Worm (Caenorhabditis elegans) whole organism, L4 larva: ENCODE data around the gene F42F12.3.

Experiments
- Y48G9A.11 ChIP-seq: fragments of 200-800 bp; sonication (Bioruptor generic); IDR thresholded peaks from 2 replicates; pipeline ENCODE4 v1.3.6; 2022; ENCODE audit warnings: missing genetic modification reagents, missing genetic modification characterization, missing compliant biosample characterization
- ZK337.2 ChIP-seq: fragments of 200-800 bp; sonication (Bioruptor generic); IDR thresholded peaks from 2 replicates; pipeline ENCODE4 v1.3.6; 2022; ENCODE audit warnings: missing genetic modification reagents, missing genetic modification characterization, missing compliant biosample characterization
- aha-1 ChIP-seq: fragments of 150-350 bp; peaks from one replicate; lab custom pipeline; 2014; ENCODE audit warnings: missing biosample characterization, missing genetic modification characterization
- aly-2 ChIP-seq: sonication (generic microtip); optimal IDR thresholded peaks from 2 replicates; lab custom pipeline; 2018; ENCODE audit warnings: missing biosample characterization, missing genetic modification characterization
- arid-1 ChIP-seq: fragments of 200-800 bp; sonication (Bioruptor generic); conservative IDR thresholded peaks from 2 replicates; pipeline ENCODE4 v1.3.6; 2022; ENCODE audit warnings: missing genetic modification reagents, missing genetic modification characterization, missing compliant biosample characterization
- attf-4 ChIP-seq: sonication (generic microtip); optimal IDR thresholded peaks from 3 replicates; lab custom pipeline; 2017; ENCODE audit warnings: missing biosample characterization, missing genetic modification characterization
- ceh-20 ChIP-seq: fragments of 200-800 bp; sonication (Bioruptor generic); IDR thresholded peaks from 2 replicates; pipeline ENCODE4 v1.3.6; 2022; ENCODE audit warnings: missing genetic modification reagents, missing genetic modification characterization, missing compliant biosample characterization
- ceh-28 ChIP-seq: fragments of 150-350 bp; optimal IDR thresholded peaks from 2 replicates; lab custom pipeline; 2014; ENCODE audit warnings: missing biosample characterization, missing genetic modification reagents, missing genetic modification characterization
- ceh-32 ChIP-seq: sonication (generic microtip); optimal IDR thresholded peaks from 2 replicates; lab custom pipeline; 2016; ENCODE audit warnings: mild to moderate bottlenecking, missing genetic modification characterization, missing compliant biosample characterization; ENCODE audit not compliant: poor library complexity
- ceh-82 ChIP-seq: sonication (generic microtip); optimal IDR thresholded peaks from 2 replicates; lab custom pipeline; 2017; ENCODE audit warnings: missing biosample characterization, missing genetic modification characterization
- dmd-8 ChIP-seq: fragments of 200-800 bp; sonication (Bioruptor generic); IDR thresholded peaks from 2 replicates; pipeline ENCODE4 v1.3.6; 2022; ENCODE audit warnings: missing genetic modification characterization, missing compliant biosample characterization
- dmd-9 ChIP-seq: fragments of 200-800 bp; sonication (Bioruptor generic); IDR thresholded peaks from 2 replicates; pipeline ENCODE4 v1.3.6; 2022; ENCODE audit warnings: missing genetic modification reagents, missing genetic modification characterization, missing compliant biosample characterization
- dve-1 ChIP-seq: sonication (generic microtip); optimal IDR thresholded peaks from 2 replicates; lab custom pipeline; 2017; ENCODE audit warnings: antibody characterized with exemption, mild to moderate bottlenecking, missing genetic modification characterization, missing compliant biosample characterization; ENCODE audit not compliant: insufficient read depth
- fkh-10 ChIP-seq: fragments of 150-350 bp; optimal IDR thresholded peaks from 2 replicates; lab custom pipeline; 2014; ENCODE audit warnings: missing biosample characterization, missing genetic modification reagents, missing genetic modification characterization
- hmg-1.1 ChIP-seq: fragments of 200-800 bp; sonication (Bioruptor generic); IDR thresholded peaks from 2 replicates; pipeline ENCODE4 v1.3.6; 2022; ENCODE audit warnings: missing genetic modification reagents, missing genetic modification characterization, missing compliant biosample characterization
- jun-1 ChIP-seq: fragments of 150-350 bp; optimal IDR thresholded peaks from 2 replicates; lab custom pipeline; 2014; ENCODE audit warnings: missing biosample characterization, missing genetic modification reagents, missing genetic modification characterization
- lim-7 ChIP-seq: fragments of 200-800 bp; sonication (Bioruptor generic); IDR thresholded peaks from 2 replicates; pipeline ENCODE4 v1.3.6; 2022; ENCODE audit warnings: missing genetic modification characterization, missing compliant biosample characterization
- lin-29 ChIP-seq: fragments of 200-800 bp; sonication (Bioruptor generic); IDR thresholded peaks from 2 replicates; pipeline ENCODE4 v1.3.6; 2022; ENCODE audit warnings: missing genetic modification reagents, missing genetic modification characterization, missing compliant biosample characterization
- lir-3 ChIP-seq: sonication (generic microtip); optimal IDR thresholded peaks from 2 replicates; lab custom pipeline; 2016; ENCODE audit warnings: mild to moderate bottlenecking, missing genetic modification characterization, missing compliant biosample characterization
- lsy-2 ChIP-seq, 2 experiments: fragments of 150-350 bp in 1 of 2; sonication (generic microtip) in 1 of 2; optimal IDR thresholded peaks; 2 replicates each; lab custom pipeline; 2014 to 2017; ENCODE audit warnings: missing biosample characterization in 2 of 2, missing genetic modification characterization in 2 of 2
- madf-5 ChIP-seq, 2 experiments: fragments of 200-800 bp; sonication (Bioruptor generic); IDR thresholded peaks; 2 replicates each; pipeline ENCODE4 v1.3.6; 2022; ENCODE audit warnings: missing compliant biosample characterization in 2 of 2, missing genetic modification characterization in 2 of 2
- mes-2 ChIP-seq: sonication (generic microtip); optimal IDR thresholded peaks from 2 replicates; lab custom pipeline; 2016; ENCODE audit warnings: missing genotype, mild to moderate bottlenecking, missing genetic modification characterization, missing compliant biosample characterization; ENCODE audit not compliant: poor library complexity, severe bottlenecking
- nhr-102 ChIP-seq: sonication (generic microtip); optimal IDR thresholded peaks from 2 replicates; lab custom pipeline; 2016; ENCODE audit warnings: mild to moderate bottlenecking, missing genetic modification characterization, moderate library complexity, missing compliant biosample characterization
- nhr-237 ChIP-seq: sonication (generic microtip); optimal IDR thresholded peaks from 2 replicates; lab custom pipeline; 2017; ENCODE audit warnings: missing biosample characterization, missing genetic modification characterization
- nhr-41 ChIP-seq: fragments of 200-800 bp; sonication (Bioruptor generic); IDR thresholded peaks from 2 replicates; pipeline ENCODE4 v1.3.6; 2022; ENCODE audit warnings: missing genetic modification reagents, missing genetic modification characterization, missing compliant biosample characterization
- nhr-6 ChIP-seq: fragments of 150-350 bp; optimal IDR thresholded peaks from 2 replicates; lab custom pipeline; 2014; ENCODE audit warnings: missing biosample characterization, missing genetic modification characterization
- saeg-2 ChIP-seq: fragments of 200-800 bp; sonication (Bioruptor generic); IDR thresholded peaks from 2 replicates; pipeline ENCODE4 v1.3.6; 2022; ENCODE audit warnings: missing genetic modification reagents, missing genetic modification characterization, missing compliant biosample characterization
- skn-1 ChIP-seq: fragments of 150-350 bp; optimal IDR thresholded peaks from 2 replicates; lab custom pipeline; 2014; ENCODE audit warnings: missing biosample characterization, missing genetic modification characterization
- spr-3 ChIP-seq: fragments of 200-800 bp; sonication (Bioruptor generic); optimal IDR thresholded peaks from 2 replicates; lab custom pipeline; 2018; ENCODE audit warnings: mild to moderate bottlenecking, missing genetic modification characterization, missing compliant biosample characterization
- unc-39 ChIP-seq: sonication (generic microtip); optimal IDR thresholded peaks from 2 replicates; lab custom pipeline; 2017; ENCODE audit warnings: missing biosample characterization, missing genetic modification characterization
- zfp-2 ChIP-seq: sonication (generic microtip); optimal IDR thresholded peaks from 2 replicates; lab custom pipeline; 2016; ENCODE audit warnings: mild to moderate bottlenecking, missing genetic modification characterization, missing compliant biosample characterization
- zip-11 ChIP-seq: fragments of 200-800 bp; sonication (Bioruptor generic); IDR thresholded peaks from 2 replicates; pipeline ENCODE4 v1.3.6; 2022; ENCODE audit warnings: missing genetic modification characterization, missing compliant biosample characterization
- zip-2 ChIP-seq: fragments of 150-350 bp; optimal IDR thresholded peaks from 2 replicates; lab custom pipeline; 2014; ENCODE audit warnings: missing biosample characterization, missing genetic modification characterization

F42F12.3 gene

ce11 chrX:12393786-12394308 is 43.5 kb downstream of the F42F12.3 start, which contains the start of gene F17E5.2 (continued):
- no peak for TF ChIP-seq lin-29 (GFP tag; lab: Robert Waterston, UW)
- no peak for TF ChIP-seq aly-2 (tag; lab: Kevin White, UChicago)
- peak; percentile 68 for TF ChIP-seq jun-1
- TF ChIP-seq dve-1, result peak; percentile 98
- no peak for TF ChIP-seq ceh-28 (tag; lab: Kevin White, UChicago)
- TF ChIP-seq nhr-237 (tag; lab: Kevin White, UChicago), result peak; percentile 15
- TF ChIP-seq lsy-2 (tag; optimal IDR thresholded peaks at IDR 0.05; lab: Kevin White, UChicago), result peak; percentile 55 to 94
- no peak for TF ChIP-seq zfp-2
- TF ChIP-seq dmd-9, result peak; percentile 62; the same call in 1 of the 2 replicates
- TF ChIP-seq arid-1, result 0 out of 2 replicates have a peak, but pooled peaks have one; percentile 60
- peak; percentile 73 for TF ChIP-seq ceh-20 (GFP tag; lab: Robert Waterston, UW)
- TF ChIP-seq nhr-41 (GFP tag; lab: Robert Waterston, UW), result peak; percentile 46; the same call in 1 of the 2 replicates
- TF ChIP-seq nhr-6 (tag; lab: Kevin White, UChicago), result peak; percentile 92
- TF ChIP-seq attf-4, result no peak
- TF ChIP-seq spr-3 (GFP tag; lab: Kevin White, UChicago), result no peak
- TF ChIP-seq Y48G9A.11, result no peak
- no peak for TF ChIP-seq saeg-2 (GFP tag; lab: Robert Waterston, UW)
- no peak for TF ChIP-seq ZK337.2
- TF ChIP-seq lim-7 (GFP tag; lab: Robert Waterston, UW), result no peak
- TF ChIP-seq unc-39, result no peak
- no peak for TF ChIP-seq skn-1 (tag; lab: Kevin White, UChicago)
- TF ChIP-seq aha-1, result peak; percentile 53
- no peak for TF ChIP-seq zip-11 (GFP tag; lab: Robert Waterston, UW)
- TF ChIP-seq fkh-10 (GFP tag; lab: Kevin White, UChicago), result peak; percentile 97
- no peak for TF ChIP-seq ceh-82 (tag; lab: Kevin White, UChicago)
- peak; percentile 91 for TF ChIP-seq nhr-102 (tag; lab: Kevin White, UChicago)
- peak; percentile 96 for TF ChIP-seq hmg-1.1 (GFP tag; lab: Robert Waterston, UW)
- no peak for TF ChIP-seq madf-5 (GFP tag; IDR thresholded peaks at IDR 0.05; lab: Robert Waterston, UW)
- TF ChIP-seq mes-2 (tag; lab: Kevin White, UChicago), result peak; percentile 96
- no peak for TF ChIP-seq lir-3 (tag; lab: Kevin White, UChicago)
- peak; percentile 75 for TF ChIP-seq zip-2 (tag; lab: Kevin White, UChicago)
- TF ChIP-seq ceh-32, result peak; percentile 37
- no peak for TF ChIP-seq dmd-8 (GFP tag; lab: Robert Waterston, UW)
